Worm (Caenorhabditis elegans): ENCODE data around the gene acdh-2.

Gene acdh-2

ce11 chrII:5556431-5556830, 9.1 kb upstream of the acdh-2 start, which contains the start of gene ins-11:
Gene ins-11 (plus strand): TSS chrII:5556731.
- no peak for TF ChIP-seq cog-1 (tag; optimal IDR thresholded peaks at IDR 0.05)
- TF ChIP-seq ztf-23 (GFP tag; IDR thresholded peaks at IDR 0.05), result no peak
- no peak for TF ChIP-seq T22C8.4 (GFP tag; IDR thresholded peaks at IDR 0.05)
- TF ChIP-seq ref-1 (GFP tag; conservative IDR thresholded peaks at IDR 0.05), result no peak

- no peak for TF ChIP-seq ztf-23 (GFP tag; IDR thresholded peaks at IDR 0.05)
- TF ChIP-seq T22C8.4 (GFP tag; IDR thresholded peaks at IDR 0.05), result no peak
- TF ChIP-seq tab-1 (GFP tag; IDR thresholded peaks at IDR 0.05), result no peak
- TF ChIP-seq ztf-29 (GFP tag; IDR thresholded peaks at IDR 0.05), result no peak
These were observed 8.2 kb upstream of the acdh-2 start for ce11 chrII:5555522-5555921.

ce11 chrII:5554788-5555187, 7.5 kb upstream of the acdh-2 start:
- TF ChIP-seq med-1 (GFP tag; optimal IDR thresholded peaks at IDR 0.05; ENCODE audit: insufficient read depth), result no peak
- TF ChIP-seq flt-1 (GFP tag; IDR thresholded peaks at IDR 0.05), result no peak
- TF ChIP-seq ztf-29 (GFP tag; IDR thresholded peaks at IDR 0.05), result no peak
- no peak for TF ChIP-seq tab-1 (GFP tag; IDR thresholded peaks at IDR 0.05)
- no peak for TF ChIP-seq ztf-23 (GFP tag; IDR thresholded peaks at IDR 0.05)
- no peak for TF ChIP-seq ref-1 (GFP tag; conservative IDR thresholded peaks at IDR 0.05)
- TF ChIP-seq klf-2 (GFP tag; conservative IDR thresholded peaks at IDR 0.05), result no peak
- TF ChIP-seq T22C8.4 (GFP tag; IDR thresholded peaks at IDR 0.05), result no peak
- TF ChIP-seq cog-1 (tag; optimal IDR thresholded peaks at IDR 0.05), result no peak

- no peak for TF ChIP-seq klf-2 (GFP tag; conservative IDR thresholded peaks at IDR 0.05)
- TF ChIP-seq tab-1 (GFP tag; IDR thresholded peaks at IDR 0.05), result no peak
- TF ChIP-seq ref-1 (GFP tag; conservative IDR thresholded peaks at IDR 0.05), result no peak
- no peak for TF ChIP-seq ztf-29 (GFP tag; IDR thresholded peaks at IDR 0.05)
- TF ChIP-seq cog-1 (tag; optimal IDR thresholded peaks at IDR 0.05), result no peak
- no peak for TF ChIP-seq med-1 (GFP tag; optimal IDR thresholded peaks at IDR 0.05; ENCODE audit: insufficient read depth)
- no peak for TF ChIP-seq flt-1 (GFP tag; IDR thresholded peaks at IDR 0.05)
- no peak for TF ChIP-seq ztf-23 (GFP tag; IDR thresholded peaks at IDR 0.05)
These were observed 7.0 kb upstream of the acdh-2 start, which contains the start of gene ins-12 for ce11 chrII:5554317-5554716. Gene ins-12 (plus strand): TSS chrII:5554617.

- TF ChIP-seq cog-1 (tag; optimal IDR thresholded peaks at IDR 0.05) (no peak), med-1 (GFP tag; optimal IDR thresholded peaks at IDR 0.05; ENCODE audit: insufficient read depth) (no peak)
These were observed 6.2 kb upstream of the acdh-2 start for ce11 chrII:5553531-5553930.

ce11 chrII:5551517-5551916, 4.2 kb upstream of the acdh-2 start, which contains the start of gene C17C3.5:
Gene C17C3.5 (plus strand): TSS chrII:5551817.
- TF ChIP-seq tab-1 (GFP tag; IDR thresholded peaks at IDR 0.05) (no peak), klf-2 (GFP tag; conservative IDR thresholded peaks at IDR 0.05) (no peak), cog-1 (tag; optimal IDR thresholded peaks at IDR 0.05) (no peak), T22C8.4 (GFP tag; IDR thresholded peaks at IDR 0.05) (no peak)

- TF ChIP-seq ref-1 (GFP tag; conservative IDR thresholded peaks at IDR 0.05) (no peak), flt-1 (GFP tag; IDR thresholded peaks at IDR 0.05) (no peak), tab-1 (GFP tag; IDR thresholded peaks at IDR 0.05) (no peak), ztf-23 (GFP tag; IDR thresholded peaks at IDR 0.05) (no peak), cog-1 (tag; optimal IDR thresholded peaks at IDR 0.05) (no peak), ztf-29 (GFP tag; IDR thresholded peaks at IDR 0.05) (no peak), klf-2 (GFP tag; conservative IDR thresholded peaks at IDR 0.05) (no peak), med-1 (GFP tag; optimal IDR thresholded peaks at IDR 0.05; ENCODE audit: insufficient read depth) (no peak), T22C8.4 (GFP tag; IDR thresholded peaks at IDR 0.05) (no peak)
These were observed 2.5 kb upstream of the acdh-2 start, which contains the start of gene C17C3.6 for ce11 chrII:5549746-5550145. Gene C17C3.6 (plus strand): TSS chrII:5550046.

ce11 chrII:5544764-5545163, 2.5 kb downstream of the acdh-2 start, which contains the start of gene ins-13:
Gene ins-13 (minus strand): TSS chrII:5544864.
- TF ChIP-seq ztf-29 (GFP tag; IDR thresholded peaks at IDR 0.05) (no peak), tab-1 (GFP tag; IDR thresholded peaks at IDR 0.05) (no peak), klf-2 (GFP tag; conservative IDR thresholded peaks at IDR 0.05) (no peak), cog-1 (tag; optimal IDR thresholded peaks at IDR 0.05) (no peak), ztf-23 (GFP tag; IDR thresholded peaks at IDR 0.05) (no peak), med-1 (GFP tag; optimal IDR thresholded peaks at IDR 0.05; ENCODE audit: insufficient read depth) (no peak), ref-1 (GFP tag; conservative IDR thresholded peaks at IDR 0.05) (no peak), T22C8.4 (GFP tag; IDR thresholded peaks at IDR 0.05) (no peak), flt-1 (GFP tag; IDR thresholded peaks at IDR 0.05) (no peak)

- TF ChIP-seq cog-1 (tag; optimal IDR thresholded peaks at IDR 0.05) (no peak), flt-1 (GFP tag; IDR thresholded peaks at IDR 0.05) (no peak), med-1 (GFP tag; optimal IDR thresholded peaks at IDR 0.05; ENCODE audit: insufficient read depth) (no peak), T22C8.4 (GFP tag; IDR thresholded peaks at IDR 0.05) (no peak), tab-1 (GFP tag; IDR thresholded peaks at IDR 0.05) (no peak), ztf-29 (GFP tag; IDR thresholded peaks at IDR 0.05) (no peak), ztf-23 (GFP tag; IDR thresholded peaks at IDR 0.05) (no peak), klf-2 (GFP tag; conservative IDR thresholded peaks at IDR 0.05) (no peak), ref-1 (GFP tag; conservative IDR thresholded peaks at IDR 0.05) (no peak)
These were observed 3.2 kb downstream of the acdh-2 start for ce11 chrII:5544145-5544515.

ce11 chrII:5543476-5544144, 3.7 kb downstream of the acdh-2 start:
- TF ChIP-seq flt-1 (GFP tag; IDR thresholded peaks at IDR 0.05), result peak; percentile 93
- peak; percentile 95 for TF ChIP-seq cog-1 (tag; optimal IDR thresholded peaks at IDR 0.05)
- TF ChIP-seq ref-1 (GFP tag; conservative IDR thresholded peaks at IDR 0.05), result peak; percentile 53; the same call in 1 of the 2 replicates
- TF ChIP-seq med-1 (GFP tag; optimal IDR thresholded peaks at IDR 0.05; ENCODE audit: insufficient read depth), result peak; percentile 60
- TF ChIP-seq T22C8.4 (GFP tag; IDR thresholded peaks at IDR 0.05), result peak; percentile 64
- peak; percentile 84 for TF ChIP-seq ztf-23 (GFP tag; IDR thresholded peaks at IDR 0.05)
- TF ChIP-seq klf-2 (GFP tag; conservative IDR thresholded peaks at IDR 0.05), result no peak; the same call in none of the 2 replicates
- 0 out of 2 replicates have a peak, but pooled peaks have one; percentile 40 for TF ChIP-seq ztf-29 (GFP tag; IDR thresholded peaks at IDR 0.05)
- peak; percentile 82 for TF ChIP-seq tab-1 (GFP tag; IDR thresholded peaks at IDR 0.05)
